Fruit fly (Drosophila melanogaster): Measurements from ENCODE around the gene Mpi.

The Mpi gene

dm6 chr3R:9759360-9760191, at the start of gene Mpi:
Gene Mpi, plus strand, starts transcription at chr3R:9759622.
- TF ChIP-seq CG17801 (GFP tag; optimal IDR thresholded peaks at IDR 0.05; ENCODE audit: partially characterized antibody): peak; percentile 72

dm6 chr3R:9710228-9710627, 49.2 kb upstream of the Mpi start:
- no peak for TF ChIP-seq CG17801 (GFP tag; optimal IDR thresholded peaks at IDR 0.05; ENCODE audit: partially characterized antibody)

dm6 chr3R:9710886-9711285, 48.5 kb upstream of the Mpi start, which contains the start of the genes trbd and dmt:
Gene trbd, minus strand, starts transcription at chr3R:9711037.
Gene dmt, plus strand, starts transcription at chr3R:9711142.
- TF ChIP-seq CG17801 (GFP tag; optimal IDR thresholded peaks at IDR 0.05; ENCODE audit: partially characterized antibody): no peak

dm6 chr3R:9725121-9725956, 34.1 kb upstream of the Mpi start, which contains the start of gene hyd:
Gene hyd, minus strand, starts transcription at chr3R:9725615.
- TF ChIP-seq CG17801 (GFP tag; optimal IDR thresholded peaks at IDR 0.05; ENCODE audit: partially characterized antibody): no peak

dm6 chr3R:9730784-9731183, 28.6 kb upstream of the Mpi start, which contains the start of gene FoxP:
Gene FoxP, minus strand, starts transcription at chr3R:9730872.
- no peak for TF ChIP-seq CG17801 (GFP tag; optimal IDR thresholded peaks at IDR 0.05; ENCODE audit: partially characterized antibody)

- no peak for TF ChIP-seq CG17801 (GFP tag; optimal IDR thresholded peaks at IDR 0.05; ENCODE audit: partially characterized antibody)
These were observed 26.3 kb upstream of the Mpi start, which contains the start of gene alphaTub85E for dm6 chr3R:9733150-9733549. Gene alphaTub85E, minus strand, starts transcription at chr3R:9733250.

- TF ChIP-seq CG17801 (GFP tag; optimal IDR thresholded peaks at IDR 0.05; ENCODE audit: partially characterized antibody): no peak
These were observed 24.3 kb upstream of the Mpi start for dm6 chr3R:9735151-9735550.

dm6 chr3R:9739793-9740192, 19.6 kb upstream of the Mpi start, which contains the start of gene side-VII:
Gene side-VII, minus strand, starts transcription at chr3R:9739979.
- no peak for TF ChIP-seq CG17801 (GFP tag; optimal IDR thresholded peaks at IDR 0.05; ENCODE audit: partially characterized antibody)

dm6 chr3R:9740713-9741112, 18.7 kb upstream of the Mpi start, which contains the start of gene Pnn:
Gene Pnn, plus strand, starts transcription at chr3R:9740899.
- TF ChIP-seq CG17801 (GFP tag; optimal IDR thresholded peaks at IDR 0.05; ENCODE audit: partially characterized antibody): peak; percentile 20

dm6 chr3R:9743217-9743616, 16.2 kb upstream of the Mpi start, which contains the start of gene CG31415:
Gene CG31415, plus strand, starts transcription at chr3R:9743517.
- no peak for TF ChIP-seq CG17801 (GFP tag; optimal IDR thresholded peaks at IDR 0.05; ENCODE audit: partially characterized antibody)

dm6 chr3R:9743995-9744394, 15.4 kb upstream of the Mpi start:
- no peak for TF ChIP-seq CG17801 (GFP tag; optimal IDR thresholded peaks at IDR 0.05; ENCODE audit: partially characterized antibody)

- TF ChIP-seq CG17801 (GFP tag; optimal IDR thresholded peaks at IDR 0.05; ENCODE audit: partially characterized antibody): no peak
These were observed 14.0 kb upstream of the Mpi start for dm6 chr3R:9745442-9745841.

dm6 chr3R:9746267-9746666, 13.2 kb upstream of the Mpi start, which contains the start of gene CG34409:
Gene CG34409, minus strand, starts transcription at chr3R:9746367.
- no peak for TF ChIP-seq CG17801 (GFP tag; optimal IDR thresholded peaks at IDR 0.05; ENCODE audit: partially characterized antibody)

dm6 chr3R:9747272-9747874, 12.0 kb upstream of the Mpi start, which contains the start of gene CG12948:
Gene CG12948, minus strand, starts transcription at chr3R:9747744.
- TF ChIP-seq CG17801 (GFP tag; optimal IDR thresholded peaks at IDR 0.05; ENCODE audit: partially characterized antibody): peak; percentile 80

dm6 chr3R:9747875-9747899, 11.7 kb upstream of the Mpi start, which contains the start of gene PpD3:
Gene PpD3, plus strand, starts transcription at chr3R:9747875.
- TF ChIP-seq CG17801 (GFP tag; optimal IDR thresholded peaks at IDR 0.05; ENCODE audit: partially characterized antibody): no peak

Data from ovary, adult (tissue).